Fruit fly (Drosophila melanogaster): ENCODE measurements around the gene ATPsynE.
A peak's percentile ranks its signal among the peaks of the same experiment; 100 is the strongest.

dm6 chr3R:14370199-14370933 is 43.6 kb downstream of the ATPsynE start:
- TF ChIP-seq CG7101 (tag; optimal IDR thresholded peaks at IDR 0.05) (peak; percentile 73), Clk (GFP tag; optimal IDR thresholded peaks at IDR 0.05) (no peak)

Measured in whole organism, adult.